Worm (Caenorhabditis elegans): Measurements from ENCODE around the gene pals-31.

The pals-31 gene

ce11 chrV:620987-621386 is 15.4 kb upstream of the pals-31 start:
- TF ChIP-seq hnd-1 (tag; optimal IDR thresholded peaks at IDR 0.05) (no peak), scrt-1 (GFP tag; IDR thresholded peaks at IDR 0.05) (no peak), aly-1 (tag; optimal IDR thresholded peaks at IDR 0.05) (no peak), tbx-11 (GFP tag; IDR thresholded peaks at IDR 0.05) (no peak), F13C5.2 (tag; optimal IDR thresholded peaks at IDR 0.05) (no peak), ama-1 (optimal IDR thresholded peaks at IDR 0.05) (no peak), B0310.2 (tag; optimal IDR thresholded peaks at IDR 0.05) (no peak), tra-4 (tag; optimal IDR thresholded peaks at IDR 0.05) (no peak), hmg-4 (GFP tag; optimal IDR thresholded peaks at IDR 0.05) (no peak), tbx-37 (GFP tag; conservative IDR thresholded peaks at IDR 0.05) (no peak), ceh-13 (GFP tag; optimal IDR thresholded peaks at IDR 0.05) (no peak), flt-1 (GFP tag; IDR thresholded peaks at IDR 0.05) (no peak)

- no peak for TF ChIP-seq hmbx-1 (tag; optimal IDR thresholded peaks at IDR 0.05)
- no peak for TF ChIP-seq pes-1 (GFP tag; IDR thresholded peaks at IDR 0.05)
- TF ChIP-seq F13C5.2 (tag; optimal IDR thresholded peaks at IDR 0.05): no peak
- TF ChIP-seq hnd-1 (tag; optimal IDR thresholded peaks at IDR 0.05): no peak
- TF ChIP-seq B0310.2 (tag; optimal IDR thresholded peaks at IDR 0.05): no peak
- no peak for TF ChIP-seq scrt-1 (GFP tag; IDR thresholded peaks at IDR 0.05)
- no peak for TF ChIP-seq ceh-13 (GFP tag; optimal IDR thresholded peaks at IDR 0.05)
- TF ChIP-seq tbx-11 (GFP tag; IDR thresholded peaks at IDR 0.05): no peak
Observed at ce11 chrV:622902-623301, 13.5 kb upstream of the pals-31 start, which contains the start of gene F48G7.5. F48G7.5 (minus strand) TSS chrV:622935.

- TF ChIP-seq scrt-1 (GFP tag; IDR thresholded peaks at IDR 0.05): no peak
- no peak for TF ChIP-seq F13C5.2 (tag; optimal IDR thresholded peaks at IDR 0.05)
- TF ChIP-seq ceh-36 (tag; optimal IDR thresholded peaks at IDR 0.05): no peak
- TF ChIP-seq hmbx-1 (tag; optimal IDR thresholded peaks at IDR 0.05): no peak
- no peak for TF ChIP-seq B0310.2 (tag; optimal IDR thresholded peaks at IDR 0.05)
- no peak for TF ChIP-seq tra-4 (tag; optimal IDR thresholded peaks at IDR 0.05)
- TF ChIP-seq sea-1 (GFP tag; conservative IDR thresholded peaks at IDR 0.05): no peak
- TF ChIP-seq hmg-4 (GFP tag; optimal IDR thresholded peaks at IDR 0.05): no peak
Observed at ce11 chrV:624922-625321, 11.5 kb upstream of the pals-31 start, which contains the start of gene srt-17. srt-17 (minus strand) TSS chrV:625022.

- no peak for TF ChIP-seq ceh-36 (tag; optimal IDR thresholded peaks at IDR 0.05)
- TF ChIP-seq tbx-37 (GFP tag; conservative IDR thresholded peaks at IDR 0.05): no peak
- TF ChIP-seq ceh-13 (GFP tag; optimal IDR thresholded peaks at IDR 0.05): no peak
- no peak for TF ChIP-seq hnd-1 (tag; optimal IDR thresholded peaks at IDR 0.05)
- TF ChIP-seq tra-4 (tag; optimal IDR thresholded peaks at IDR 0.05): no peak
- TF ChIP-seq tbx-11 (GFP tag; IDR thresholded peaks at IDR 0.05): no peak
- TF ChIP-seq flt-1 (GFP tag; IDR thresholded peaks at IDR 0.05): no peak
- TF ChIP-seq hmbx-1 (tag; optimal IDR thresholded peaks at IDR 0.05): no peak
- no peak for TF ChIP-seq ama-1 (optimal IDR thresholded peaks at IDR 0.05)
- no peak for TF ChIP-seq ets-7 (tag; optimal IDR thresholded peaks at IDR 0.05)
- TF ChIP-seq scrt-1 (GFP tag; IDR thresholded peaks at IDR 0.05): no peak
- TF ChIP-seq F13C5.2 (tag; optimal IDR thresholded peaks at IDR 0.05): no peak
Observed at ce11 chrV:626321-626720, 10.1 kb upstream of the pals-31 start, which contains the start of gene F48G7.7. F48G7.7 (minus strand) TSS chrV:626421.

ce11 chrV:627585-627984 is 8.8 kb upstream of the pals-31 start, which contains the start of gene F48G7.8:
F48G7.8 (minus strand) TSS chrV:627685.
- no peak for TF ChIP-seq F13C5.2 (tag; optimal IDR thresholded peaks at IDR 0.05)
- TF ChIP-seq hnd-1 (tag; optimal IDR thresholded peaks at IDR 0.05): no peak
- no peak for TF ChIP-seq hmbx-1 (tag; optimal IDR thresholded peaks at IDR 0.05)
- no peak for TF ChIP-seq ceh-36 (tag; optimal IDR thresholded peaks at IDR 0.05)
- no peak for TF ChIP-seq sea-1 (GFP tag; conservative IDR thresholded peaks at IDR 0.05)
- TF ChIP-seq aly-1 (tag; optimal IDR thresholded peaks at IDR 0.05): no peak
- TF ChIP-seq tra-4 (tag; optimal IDR thresholded peaks at IDR 0.05): no peak
- no peak for TF ChIP-seq ama-1 (optimal IDR thresholded peaks at IDR 0.05)
- TF ChIP-seq scrt-1 (GFP tag; IDR thresholded peaks at IDR 0.05): no peak
- TF ChIP-seq tbx-11 (GFP tag; IDR thresholded peaks at IDR 0.05): no peak
- TF ChIP-seq pes-1 (GFP tag; IDR thresholded peaks at IDR 0.05): no peak
- no peak for TF ChIP-seq hmg-4 (GFP tag; optimal IDR thresholded peaks at IDR 0.05)
- TF ChIP-seq ceh-13 (GFP tag; optimal IDR thresholded peaks at IDR 0.05): no peak
- TF ChIP-seq B0310.2 (tag; optimal IDR thresholded peaks at IDR 0.05): no peak
- TF ChIP-seq tbx-37 (GFP tag; conservative IDR thresholded peaks at IDR 0.05): no peak
- no peak for TF ChIP-seq ets-7 (tag; optimal IDR thresholded peaks at IDR 0.05)
- TF ChIP-seq flt-1 (GFP tag; IDR thresholded peaks at IDR 0.05): no peak

ce11 chrV:628527-628926 is 7.9 kb upstream of the pals-31 start, which contains the start of gene F48G7.9:
F48G7.9 (minus strand) TSS chrV:628627.
- TF ChIP-seq hnd-1 (tag; optimal IDR thresholded peaks at IDR 0.05) (no peak), B0310.2 (tag; optimal IDR thresholded peaks at IDR 0.05) (no peak), ets-7 (tag; optimal IDR thresholded peaks at IDR 0.05) (no peak)

- TF ChIP-seq hmg-4 (GFP tag; optimal IDR thresholded peaks at IDR 0.05): no peak
- no peak for TF ChIP-seq ets-7 (tag; optimal IDR thresholded peaks at IDR 0.05)
- TF ChIP-seq scrt-1 (GFP tag; IDR thresholded peaks at IDR 0.05): no peak
- TF ChIP-seq tbx-11 (GFP tag; IDR thresholded peaks at IDR 0.05): no peak
- no peak for TF ChIP-seq hmbx-1 (tag; optimal IDR thresholded peaks at IDR 0.05)
- no peak for TF ChIP-seq flt-1 (GFP tag; IDR thresholded peaks at IDR 0.05)
- no peak for TF ChIP-seq tbx-37 (GFP tag; conservative IDR thresholded peaks at IDR 0.05)
- TF ChIP-seq sea-1 (GFP tag; conservative IDR thresholded peaks at IDR 0.05): no peak
- TF ChIP-seq B0310.2 (tag; optimal IDR thresholded peaks at IDR 0.05): no peak
- TF ChIP-seq aly-1 (tag; optimal IDR thresholded peaks at IDR 0.05): no peak
- no peak for TF ChIP-seq ceh-13 (GFP tag; optimal IDR thresholded peaks at IDR 0.05)
- no peak for TF ChIP-seq tra-4 (tag; optimal IDR thresholded peaks at IDR 0.05)
- TF ChIP-seq ceh-36 (tag; optimal IDR thresholded peaks at IDR 0.05): no peak
- TF ChIP-seq hnd-1 (tag; optimal IDR thresholded peaks at IDR 0.05): no peak
- TF ChIP-seq ama-1 (optimal IDR thresholded peaks at IDR 0.05): no peak
- TF ChIP-seq pes-1 (GFP tag; IDR thresholded peaks at IDR 0.05): no peak
- no peak for TF ChIP-seq F13C5.2 (tag; optimal IDR thresholded peaks at IDR 0.05)
Observed at ce11 chrV:631832-632231, 4.5 kb upstream of the pals-31 start.

- TF ChIP-seq scrt-1 (GFP tag; IDR thresholded peaks at IDR 0.05) (no peak), sea-1 (GFP tag; conservative IDR thresholded peaks at IDR 0.05) (no peak), hnd-1 (tag; optimal IDR thresholded peaks at IDR 0.05) (no peak), ets-7 (tag; optimal IDR thresholded peaks at IDR 0.05) (no peak), tbx-11 (GFP tag; IDR thresholded peaks at IDR 0.05) (no peak), pes-1 (GFP tag; IDR thresholded peaks at IDR 0.05) (no peak), B0310.2 (tag; optimal IDR thresholded peaks at IDR 0.05) (no peak), ceh-36 (tag; optimal IDR thresholded peaks at IDR 0.05) (no peak), F13C5.2 (tag; optimal IDR thresholded peaks at IDR 0.05) (no peak), hmbx-1 (tag; optimal IDR thresholded peaks at IDR 0.05) (no peak), flt-1 (GFP tag; IDR thresholded peaks at IDR 0.05) (no peak), aly-1 (tag; optimal IDR thresholded peaks at IDR 0.05) (no peak), ceh-13 (GFP tag; optimal IDR thresholded peaks at IDR 0.05) (no peak), ama-1 (optimal IDR thresholded peaks at IDR 0.05) (no peak), tra-4 (tag; optimal IDR thresholded peaks at IDR 0.05) (no peak), hmg-4 (GFP tag; optimal IDR thresholded peaks at IDR 0.05) (no peak), tbx-37 (GFP tag; conservative IDR thresholded peaks at IDR 0.05) (no peak)
Observed at ce11 chrV:634855-635254, 1.5 kb upstream of the pals-31 start, which contains the start of gene F48G7.10. F48G7.10 (minus strand) TSS chrV:634955.
